Worm (Caenorhabditis elegans): ENCODE data around the gene atg-18.
A peak's percentile ranks its signal among the peaks of the same experiment; 100 is the strongest.

atg-18 gene

DNA sequence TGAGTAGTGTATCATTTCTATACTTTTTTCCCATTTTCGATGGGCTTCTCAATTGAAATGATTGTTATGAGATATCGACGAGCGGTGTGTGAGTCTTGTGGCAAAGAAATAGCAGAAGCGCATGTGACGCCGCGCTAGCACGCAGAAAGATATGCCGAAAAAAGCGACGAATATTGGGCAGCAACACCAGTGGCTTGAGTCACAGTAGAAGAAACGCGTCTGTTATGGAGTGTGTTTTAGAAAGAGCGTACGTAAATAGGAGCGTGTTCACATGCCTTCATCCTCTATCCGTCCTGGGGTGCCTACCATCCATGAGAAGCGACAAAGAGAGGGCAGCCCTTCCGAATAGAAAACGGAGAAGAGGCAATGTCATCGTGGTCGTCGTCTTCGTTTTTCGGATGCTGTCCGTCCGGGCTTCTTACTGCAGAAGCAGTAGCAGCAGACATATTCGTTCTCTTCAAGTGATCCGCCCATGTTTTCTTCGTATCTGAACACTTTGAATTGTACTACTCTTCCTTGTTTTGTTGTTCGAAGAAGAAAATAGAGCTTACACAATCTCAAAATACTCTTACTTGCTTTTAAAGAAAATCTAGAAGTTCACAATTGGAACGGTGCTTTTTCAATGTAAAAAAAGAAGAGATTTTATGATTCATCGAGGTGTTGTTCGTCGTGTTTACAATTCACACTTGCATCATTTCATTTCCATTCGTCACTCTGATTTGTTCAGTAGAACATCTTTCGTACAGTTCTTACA is 21.2 kb downstream of the atg-18 start:
- TF ChIP-seq klf-2 (GFP tag; conservative IDR thresholded peaks at IDR 0.05) (no peak), ztf-23 (GFP tag; IDR thresholded peaks at IDR 0.05) (0 out of 2 replicates have a peak, but pooled peaks have one; percentile 42)

DNA sequence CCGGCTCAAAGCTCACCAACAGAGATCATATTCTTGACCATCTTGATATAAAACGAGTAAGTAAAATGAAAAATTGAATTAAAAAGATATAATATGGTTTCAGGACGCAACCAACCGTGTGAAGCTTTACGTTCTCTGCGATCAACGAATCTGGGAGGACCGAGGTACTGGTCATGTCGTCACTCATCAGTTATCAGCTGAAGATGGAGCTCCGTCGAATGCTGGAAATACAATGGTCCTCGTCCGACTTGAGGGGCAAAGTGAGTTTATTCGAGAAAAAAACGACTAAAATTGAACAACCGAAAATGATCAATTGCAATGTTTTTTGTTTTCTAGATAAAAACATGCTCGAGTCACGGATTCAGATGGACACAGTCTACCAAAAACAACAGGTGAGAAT is 22.6 kb downstream of the atg-18 start:
- no peak for TF ChIP-seq tab-1 (GFP tag; IDR thresholded peaks at IDR 0.05)
- TF ChIP-seq cog-1 (tag; optimal IDR thresholded peaks at IDR 0.05), result no peak
- TF ChIP-seq ref-1 (GFP tag; conservative IDR thresholded peaks at IDR 0.05), result no peak
- no peak for TF ChIP-seq T22C8.4 (GFP tag; IDR thresholded peaks at IDR 0.05)
- no peak for TF ChIP-seq med-1 (GFP tag; optimal IDR thresholded peaks at IDR 0.05; ENCODE audit: insufficient read depth)
- no peak for TF ChIP-seq flt-1 (GFP tag; IDR thresholded peaks at IDR 0.05)
- no peak for TF ChIP-seq ztf-29 (GFP tag; IDR thresholded peaks at IDR 0.05)
- TF ChIP-seq ztf-23 (GFP tag; IDR thresholded peaks at IDR 0.05), result no peak
- TF ChIP-seq klf-2 (GFP tag; conservative IDR thresholded peaks at IDR 0.05), result no peak

DNA sequence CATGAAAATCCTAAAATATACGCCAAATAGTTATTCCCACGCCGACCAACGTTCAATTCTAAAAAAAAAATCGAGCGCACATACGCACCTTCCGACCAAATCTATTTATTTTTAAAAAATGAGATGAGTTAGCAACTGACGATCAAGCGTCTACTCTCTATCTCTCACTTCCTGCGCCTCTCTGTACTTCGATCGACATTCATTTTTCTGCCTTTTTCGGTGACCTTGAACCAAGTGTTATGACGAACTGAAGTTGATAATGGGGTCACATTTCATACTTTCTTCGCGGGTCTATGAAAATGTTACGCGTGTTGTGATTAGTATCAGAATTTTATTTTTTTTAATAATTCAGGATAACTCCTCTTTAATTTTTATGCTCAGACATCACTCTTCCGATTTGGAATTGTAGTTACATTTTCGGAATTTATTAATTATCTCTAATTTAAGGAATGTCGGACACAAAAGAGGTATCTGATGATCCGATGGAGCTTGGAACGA is 23.7 kb downstream of the atg-18 start, which contains the start of gene smk-1:
Gene smk-1, plus strand, starts transcription at position 448 of the 498 bp plus-strand sequence.
- TF ChIP-seq cog-1 (tag; optimal IDR thresholded peaks at IDR 0.05) (no peak), flt-1 (GFP tag; IDR thresholded peaks at IDR 0.05) (no peak), ref-1 (GFP tag; conservative IDR thresholded peaks at IDR 0.05) (no peak), T22C8.4 (GFP tag; IDR thresholded peaks at IDR 0.05) (no peak)

DNA sequence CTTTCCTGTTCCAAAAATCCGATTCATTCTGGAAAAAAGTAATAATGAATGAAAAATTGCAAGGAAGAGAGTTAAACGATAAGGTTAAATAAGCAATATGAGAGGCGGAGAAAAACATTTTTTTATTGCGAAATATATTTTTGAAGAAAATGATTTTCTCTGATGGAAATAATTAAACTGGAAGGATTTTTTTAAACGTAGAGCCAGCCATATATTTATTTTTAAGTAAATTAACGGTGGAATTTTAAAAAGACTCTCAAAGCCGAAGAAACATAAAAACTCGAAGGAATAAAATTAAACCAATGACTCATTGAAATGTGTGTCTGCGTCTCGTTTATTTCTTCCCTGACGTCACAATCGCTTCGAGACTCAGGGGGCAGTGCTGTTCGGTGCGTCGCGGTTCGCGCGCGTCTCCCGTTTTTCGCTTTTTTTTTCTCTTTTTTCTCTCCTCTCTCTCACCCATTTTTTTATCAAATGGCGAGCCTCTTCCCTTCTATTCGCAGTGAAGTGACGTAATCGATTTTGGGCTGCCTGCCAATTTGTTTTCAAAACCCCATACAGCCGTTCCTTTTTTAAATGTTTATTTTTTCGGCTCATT is 24.9 kb downstream of the atg-18 start, which contains the start of gene vps-60:
Gene vps-60, minus strand, starts transcription at position 30 of the 598 bp plus-strand sequence.
- no peak for TF ChIP-seq T22C8.4 (GFP tag; IDR thresholded peaks at IDR 0.05)
- TF ChIP-seq ztf-29 (GFP tag; IDR thresholded peaks at IDR 0.05), result no peak
- TF ChIP-seq med-1 (GFP tag; optimal IDR thresholded peaks at IDR 0.05; ENCODE audit: insufficient read depth), result no peak
- no peak for TF ChIP-seq ref-1 (GFP tag; conservative IDR thresholded peaks at IDR 0.05)
- peak; percentile 71 for TF ChIP-seq cog-1 (tag; optimal IDR thresholded peaks at IDR 0.05)
- 0 out of 2 replicates have a peak, but pooled peaks have one; percentile 26 for TF ChIP-seq flt-1 (GFP tag; IDR thresholded peaks at IDR 0.05)
- TF ChIP-seq ztf-23 (GFP tag; IDR thresholded peaks at IDR 0.05), result 0 out of 2 replicates have a peak, but pooled peaks have one; percentile 31
- no peak for TF ChIP-seq klf-2 (GFP tag; conservative IDR thresholded peaks at IDR 0.05)
- no peak for TF ChIP-seq tab-1 (GFP tag; IDR thresholded peaks at IDR 0.05)

DNA sequence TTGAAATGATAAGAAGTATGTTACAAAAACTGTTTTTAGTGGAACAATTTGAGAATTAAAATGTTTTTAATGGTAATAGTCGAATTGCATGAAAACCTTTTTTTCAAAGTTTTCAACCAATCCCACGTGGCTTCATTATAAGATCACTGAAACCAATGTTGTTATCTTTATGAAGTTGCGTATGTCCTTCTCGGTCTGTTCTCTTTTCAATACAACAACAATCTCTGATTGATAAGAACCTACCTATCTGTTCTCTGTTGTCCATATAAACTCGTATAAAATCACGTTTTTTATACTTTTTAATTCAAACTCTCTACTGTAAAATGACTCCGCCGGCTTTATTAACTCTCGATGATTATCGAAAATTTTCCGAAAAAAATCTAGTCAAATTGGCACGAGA is 27.9 kb downstream of the atg-18 start, which contains the start of gene F41E6.5:
Gene F41E6.5, plus strand, starts transcription at position 209 of the 400 bp plus-strand sequence.
- TF ChIP-seq tab-1 (GFP tag; IDR thresholded peaks at IDR 0.05), result no peak
- no peak for TF ChIP-seq med-1 (GFP tag; optimal IDR thresholded peaks at IDR 0.05; ENCODE audit: insufficient read depth)
- TF ChIP-seq ztf-29 (GFP tag; IDR thresholded peaks at IDR 0.05), result no peak
- TF ChIP-seq cog-1 (tag; optimal IDR thresholded peaks at IDR 0.05), result no peak
- no peak for TF ChIP-seq T22C8.4 (GFP tag; IDR thresholded peaks at IDR 0.05)
- no peak for TF ChIP-seq klf-2 (GFP tag; conservative IDR thresholded peaks at IDR 0.05)
- TF ChIP-seq ztf-23 (GFP tag; IDR thresholded peaks at IDR 0.05), result no peak
- TF ChIP-seq flt-1 (GFP tag; IDR thresholded peaks at IDR 0.05), result no peak
- TF ChIP-seq ref-1 (GFP tag; conservative IDR thresholded peaks at IDR 0.05), result no peak

DNA sequence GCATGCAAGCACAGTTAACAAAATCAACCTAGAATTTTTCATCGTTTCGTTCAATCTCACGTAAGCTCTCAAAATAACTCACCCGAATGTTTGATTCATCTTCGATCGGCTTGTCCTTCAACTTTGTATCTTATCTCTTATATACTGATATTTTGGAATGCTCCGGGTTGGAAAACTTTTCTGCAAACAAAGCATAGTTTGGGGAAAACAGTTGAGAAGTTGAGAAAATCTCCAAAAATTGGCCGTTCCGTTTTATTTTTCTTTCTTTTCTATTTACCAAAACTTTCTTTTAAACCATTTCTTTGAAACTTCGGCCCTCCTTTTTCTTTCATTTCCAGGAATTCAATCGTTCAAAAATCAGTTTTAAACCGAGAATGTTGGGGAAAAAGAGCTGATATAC is 28.5 kb downstream of the atg-18 start, which contains the start of gene F41E6.15:
Gene F41E6.15, minus strand, starts transcription at position 101 of the 400 bp plus-strand sequence.
- TF ChIP-seq T22C8.4 (GFP tag; IDR thresholded peaks at IDR 0.05) (no peak), klf-2 (GFP tag; conservative IDR thresholded peaks at IDR 0.05) (no peak), ztf-23 (GFP tag; IDR thresholded peaks at IDR 0.05) (no peak), ref-1 (GFP tag; conservative IDR thresholded peaks at IDR 0.05) (no peak), cog-1 (tag; optimal IDR thresholded peaks at IDR 0.05) (no peak), tab-1 (GFP tag; IDR thresholded peaks at IDR 0.05) (no peak), ztf-29 (GFP tag; IDR thresholded peaks at IDR 0.05) (no peak), med-1 (GFP tag; optimal IDR thresholded peaks at IDR 0.05; ENCODE audit: insufficient read depth) (no peak), flt-1 (GFP tag; IDR thresholded peaks at IDR 0.05) (no peak)

DNA sequence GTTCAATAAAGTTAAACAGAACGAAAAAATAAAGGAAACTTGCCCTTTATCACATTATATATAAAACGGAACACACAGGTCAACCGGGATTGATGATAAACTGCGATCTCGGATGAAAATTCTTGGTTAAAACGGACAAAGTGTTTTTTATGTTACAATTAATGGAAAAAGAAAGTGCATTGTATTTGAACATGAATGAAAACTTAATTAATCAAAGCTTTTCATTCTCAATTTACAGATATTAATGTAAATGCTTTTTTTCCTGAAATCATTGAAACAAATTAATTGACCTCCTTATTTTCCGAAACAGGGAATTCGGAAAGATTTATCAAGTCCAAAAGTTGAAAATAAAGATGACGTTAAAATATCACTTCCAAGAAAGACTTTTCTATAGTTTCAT is 29.7 kb downstream of the atg-18 start, which contains the start of gene F41E6.8:
Gene F41E6.8, minus strand, starts transcription at position 101 of the 400 bp plus-strand sequence.
- TF ChIP-seq med-1 (GFP tag; optimal IDR thresholded peaks at IDR 0.05; ENCODE audit: insufficient read depth), result no peak
- TF ChIP-seq cog-1 (tag; optimal IDR thresholded peaks at IDR 0.05), result no peak
- TF ChIP-seq tab-1 (GFP tag; IDR thresholded peaks at IDR 0.05), result no peak
- no peak for TF ChIP-seq flt-1 (GFP tag; IDR thresholded peaks at IDR 0.05)
- TF ChIP-seq T22C8.4 (GFP tag; IDR thresholded peaks at IDR 0.05), result no peak
- TF ChIP-seq ztf-23 (GFP tag; IDR thresholded peaks at IDR 0.05), result no peak
- TF ChIP-seq klf-2 (GFP tag; conservative IDR thresholded peaks at IDR 0.05), result no peak
- no peak for TF ChIP-seq ztf-29 (GFP tag; IDR thresholded peaks at IDR 0.05)
- TF ChIP-seq ref-1 (GFP tag; conservative IDR thresholded peaks at IDR 0.05), result no peak

DNA sequence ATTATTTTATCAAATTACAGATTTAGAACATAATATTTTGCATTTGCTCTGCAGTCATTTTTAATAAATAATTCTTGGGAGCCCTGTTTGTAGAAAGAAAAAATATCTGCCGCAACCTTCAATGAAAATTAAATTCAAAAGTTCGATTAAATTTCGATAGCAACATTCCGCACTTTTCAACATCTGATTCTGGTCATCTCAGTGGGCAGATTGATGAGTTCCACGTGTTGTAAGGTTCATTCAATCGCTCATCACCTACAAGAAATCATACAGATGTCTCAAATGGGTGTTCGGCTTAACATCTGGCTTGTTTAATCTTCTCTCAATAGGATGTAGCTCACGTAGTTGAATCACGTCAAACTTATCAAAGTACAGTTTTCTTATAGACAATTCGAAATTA is 31.2 kb downstream of the atg-18 start:
- TF ChIP-seq klf-2 (GFP tag; conservative IDR thresholded peaks at IDR 0.05) (no peak), flt-1 (GFP tag; IDR thresholded peaks at IDR 0.05) (no peak), ztf-29 (GFP tag; IDR thresholded peaks at IDR 0.05) (no peak), tab-1 (GFP tag; IDR thresholded peaks at IDR 0.05) (no peak), T22C8.4 (GFP tag; IDR thresholded peaks at IDR 0.05) (no peak), cog-1 (tag; optimal IDR thresholded peaks at IDR 0.05) (no peak), ztf-23 (GFP tag; IDR thresholded peaks at IDR 0.05) (no peak), med-1 (GFP tag; optimal IDR thresholded peaks at IDR 0.05; ENCODE audit: insufficient read depth) (no peak), ref-1 (GFP tag; conservative IDR thresholded peaks at IDR 0.05) (no peak)

DNA sequence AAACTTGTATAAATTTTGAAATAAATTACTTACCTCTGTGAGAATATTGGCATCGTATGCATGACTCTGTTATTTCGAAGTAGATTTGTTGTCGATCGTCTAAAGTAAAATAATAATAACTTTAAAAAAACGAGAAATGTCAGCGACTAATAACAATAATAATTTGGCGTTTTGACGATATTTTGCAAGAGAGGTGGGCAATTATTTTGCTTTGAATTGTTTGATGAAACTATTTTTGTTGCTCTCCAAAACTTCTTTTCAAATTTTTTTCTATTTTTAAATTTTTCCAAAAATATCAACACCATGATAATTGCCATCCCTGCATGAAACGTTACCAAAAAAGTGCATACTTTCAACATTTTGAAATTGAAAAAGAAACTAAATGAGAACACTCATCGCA is 31.9 kb downstream of the atg-18 start, which contains the start of gene F41E6.7:
Gene F41E6.7, minus strand, starts transcription at position 101 of the 400 bp plus-strand sequence.
- TF ChIP-seq klf-2 (GFP tag; conservative IDR thresholded peaks at IDR 0.05), result no peak
- TF ChIP-seq T22C8.4 (GFP tag; IDR thresholded peaks at IDR 0.05), result no peak
- no peak for TF ChIP-seq cog-1 (tag; optimal IDR thresholded peaks at IDR 0.05)
- TF ChIP-seq ref-1 (GFP tag; conservative IDR thresholded peaks at IDR 0.05), result no peak
- TF ChIP-seq flt-1 (GFP tag; IDR thresholded peaks at IDR 0.05), result no peak
- no peak for TF ChIP-seq med-1 (GFP tag; optimal IDR thresholded peaks at IDR 0.05; ENCODE audit: insufficient read depth)
- TF ChIP-seq ztf-29 (GFP tag; IDR thresholded peaks at IDR 0.05), result no peak

Data from whole organism, midembryonic.